Fruit fly (Drosophila melanogaster): ENCODE data around the gene Arr2.
A peak's percentile ranks its signal among the peaks of the same experiment; 100 is the strongest.

Gene Arr2

dm6 chr3L:8697862-8698261, 49.1 kb upstream of the Arr2 start (continued):
- TF ChIP-seq CG8478 (optimal IDR thresholded peaks at IDR 0.05) (no peak), CG1233 (GFP tag; optimal IDR thresholded peaks at IDR 0.05) (peak; percentile 12), pnt (GFP tag; optimal IDR thresholded peaks at IDR 0.05) (no peak), ac (GFP tag; optimal IDR thresholded peaks at IDR 0.05) (no peak), E2f1 (GFP tag; IDR thresholded peaks at IDR 0.05) (no peak), CG4360 (GFP tag; IDR thresholded peaks at IDR 0.05) (no peak), CG4282 (GFP tag; optimal IDR thresholded peaks at IDR 0.05) (no peak), pum (GFP tag; optimal IDR thresholded peaks at IDR 0.05) (no peak), CHES-1-like (GFP tag; optimal IDR thresholded peaks at IDR 0.05) (no peak), fd96Cb (tag; optimal IDR thresholded peaks at IDR 0.05) (no peak), CG11696 (GFP tag; IDR thresholded peaks at IDR 0.05) (no peak), CG6683 (GFP tag; optimal IDR thresholded peaks at IDR 0.05) (no peak), Fer3 (tag; optimal IDR thresholded peaks at IDR 0.05) (no peak), CG33213 (GFP tag; optimal IDR thresholded peaks at IDR 0.05) (no peak), scrt (GFP tag; optimal IDR thresholded peaks at IDR 0.05) (no peak), CG2129 (GFP tag; IDR thresholded peaks at IDR 0.05; ENCODE audit: partially characterized antibody) (no peak), dm (GFP tag; optimal IDR thresholded peaks at IDR 0.05) (no peak), CG10267 (tag; optimal IDR thresholded peaks at IDR 0.05) (no peak), CG17829 (tag; optimal IDR thresholded peaks at IDR 0.05) (no peak), CG9215 (GFP tag; IDR thresholded peaks at IDR 0.05) (no peak), CG31388 (GFP tag; optimal IDR thresholded peaks at IDR 0.05) (no peak), CG12391 (tag; optimal IDR thresholded peaks at IDR 0.05) (no peak), CkIIα-i1 (GFP tag; IDR thresholded peaks at IDR 0.05) (no peak), Doc2 (GFP tag; IDR thresholded peaks at IDR 0.05) (no peak), Meics (GFP tag; optimal IDR thresholded peaks at IDR 0.05) (peak; percentile 8), chm (GFP tag; IDR thresholded peaks at IDR 0.05) (peak; percentile 25; the same call in 1 of the 2 replicates), kah (GFP tag; optimal IDR thresholded peaks at IDR 0.05) (no peak), CG13894 (tag; optimal IDR thresholded peaks at IDR 0.05) (peak; percentile 54), p53 (GFP tag; optimal IDR thresholded peaks at IDR 0.05) (no peak), mirr (GFP tag; optimal IDR thresholded peaks at IDR 0.05) (peak; percentile 73), sug (tag; optimal IDR thresholded peaks at IDR 0.05) (peak; percentile 85), Hand (GFP tag; optimal IDR thresholded peaks at IDR 0.05) (no peak), Sox100B (GFP tag; optimal IDR thresholded peaks at IDR 0.05) (no peak), Atf6 (GFP tag; IDR thresholded peaks at IDR 0.05) (no peak), kni (GFP tag; optimal IDR thresholded peaks at IDR 0.05) (no peak), CG1647 (GFP tag; optimal IDR thresholded peaks at IDR 0.05) (no peak), Dll (GFP tag; IDR thresholded peaks at IDR 0.05; ENCODE audit: partially characterized antibody) (no peak), zf30C (GFP tag; optimal IDR thresholded peaks at IDR 0.05) (no peak), Gsc (GFP tag; IDR thresholded peaks at IDR 0.05) (no peak), Jarid2 (GFP tag; optimal IDR thresholded peaks at IDR 0.05) (no peak), Trl (optimal IDR thresholded peaks at IDR 0.05) (no peak), Trl (GFP tag; optimal IDR thresholded peaks at IDR 0.05) (no peak), nerfin-2 (GFP tag; IDR thresholded peaks at IDR 0.05; ENCODE audit: partially characterized antibody) (no peak), vvl (GFP tag; IDR thresholded peaks at IDR 0.05) (peak; percentile 46), CG17802 (tag; optimal IDR thresholded peaks at IDR 0.05) (no peak), CG3065 (GFP tag; optimal IDR thresholded peaks at IDR 0.05) (no peak), CG31224 (GFP tag; IDR thresholded peaks at IDR 0.05) (no peak), Optix (GFP tag; IDR thresholded peaks at IDR 0.05) (no peak), CG2889 (GFP tag; IDR thresholded peaks at IDR 0.05) (no peak), nerfin-1 (tag; optimal IDR thresholded peaks at IDR 0.05) (no peak), zfh2 (GFP tag; optimal IDR thresholded peaks at IDR 0.05) (no peak), CG10959 (GFP tag; IDR thresholded peaks at IDR 0.05) (no peak), CG18262 (tag; optimal IDR thresholded peaks at IDR 0.05) (no peak), CTCF (GFP tag; optimal IDR thresholded peaks at IDR 0.05) (no peak)

All from whole organism, embryonic.